Fruit fly (Drosophila melanogaster) whole organism, embryonic: ENCODE data around the gene SerRS.
A peak's percentile ranks its signal among the peaks of the same experiment; 100 is the strongest.

ENCODE experiments used
- Aef1 ChIP-seq: fragments of 200-800 bp; sonication (Bioruptor generic); IDR thresholded peaks from 3 replicates; pipeline ENCODE4 v1.3.6; 2022; ENCODE audit warnings: missing biosample characterization, missing genetic modification characterization
- Atf-2 ChIP-seq: fragments of 200-800 bp; sonication (Bioruptor generic); optimal IDR thresholded peaks from 2 replicates; lab custom pipeline; 2016; ENCODE audit warnings: missing biosample characterization, missing genetic modification characterization
- B-H2 ChIP-seq: fragments of 200-800 bp; sonication (Bioruptor generic); optimal IDR thresholded peaks from 2 replicates; lab custom pipeline; 2018; ENCODE audit warnings: missing biosample characterization, mild to moderate bottlenecking, missing genetic modification characterization
- Bgb ChIP-seq: fragments of 200-800 bp; sonication (Bioruptor generic); IDR thresholded peaks from 2 replicates; pipeline ENCODE4 v1.3.6; 2022; ENCODE audit warnings: missing biosample characterization, missing genetic modification characterization; ENCODE audit not compliant: partially characterized antibody
- CG10431 ChIP-seq: fragments of 200-800 bp; sonication (Bioruptor generic); optimal IDR thresholded peaks from 3 replicates; lab custom pipeline; 2018; ENCODE audit warnings: missing biosample characterization, mild to moderate bottlenecking, missing genetic modification characterization
- CG12236 ChIP-seq: fragments of 200-800 bp; sonication (Bioruptor generic); optimal IDR thresholded peaks from 2 replicates; lab custom pipeline; 2016; ENCODE audit warnings: missing biosample characterization, missing genetic modification characterization
- CG15269 ChIP-seq: fragments of 200-800 bp; sonication (Bioruptor generic); optimal IDR thresholded peaks from 2 replicates; lab custom pipeline; 2018; ENCODE audit warnings: missing biosample characterization, mild to moderate bottlenecking, missing genetic modification characterization, moderate library complexity
- CG15696 ChIP-seq: fragments of 200-800 bp; sonication (Bioruptor generic); optimal IDR thresholded peaks from 2 replicates; lab custom pipeline; 2019; ENCODE audit warnings: missing biosample characterization, mild to moderate bottlenecking, missing genetic modification characterization, moderate library complexity
- CG2129 ChIP-seq: fragments of 200-800 bp; sonication (Bioruptor generic); IDR thresholded peaks from 2 replicates; pipeline ENCODE4 v1.3.6; 2022; ENCODE audit warnings: missing biosample characterization, missing genetic modification characterization; ENCODE audit not compliant: partially characterized antibody
- CG2202 ChIP-seq: fragments of 200-800 bp; sonication (Bioruptor generic); optimal IDR thresholded peaks from 2 replicates; lab custom pipeline; 2018; ENCODE audit warnings: missing biosample characterization, mild to moderate bottlenecking, missing genetic modification characterization
- CG2875 ChIP-seq: fragments of 200-800 bp; sonication (Bioruptor generic); optimal IDR thresholded peaks from 2 replicates; lab custom pipeline; 2017; ENCODE audit warnings: missing biosample characterization, mild to moderate bottlenecking, missing genetic modification characterization, missing genetic modification reagents
- CG30403 ChIP-seq: fragments of 200-800 bp; sonication (Bioruptor generic); optimal IDR thresholded peaks from 3 replicates; lab custom pipeline; 2016; ENCODE audit warnings: missing biosample characterization, missing genetic modification characterization
- CG3065 ChIP-seq: fragments of 200-800 bp; sonication (Bioruptor generic); optimal IDR thresholded peaks from 2 replicates; lab custom pipeline; 2016; ENCODE audit warnings: missing biosample characterization, missing genetic modification characterization
- CG3281 ChIP-seq: fragments of 200-800 bp; sonication (Bioruptor generic); optimal IDR thresholded peaks from 3 replicates; lab custom pipeline; 2017; ENCODE audit warnings: missing biosample characterization, mild to moderate bottlenecking, missing genetic modification characterization
- CG33557 ChIP-seq: fragments of 200-800 bp; sonication (Bioruptor generic); optimal IDR thresholded peaks from 2 replicates; lab custom pipeline; 2019; ENCODE audit warnings: missing biosample characterization, mild to moderate bottlenecking, missing genetic modification characterization, moderate library complexity
- CG4820 ChIP-seq: fragments of 200-800 bp; sonication (Bioruptor generic); optimal IDR thresholded peaks from 3 replicates; lab custom pipeline; 2016; ENCODE audit warnings: missing biosample characterization, missing genetic modification characterization
- CG4854 ChIP-seq: fragments of 200-800 bp; sonication (Bioruptor generic); optimal IDR thresholded peaks from 2 replicates; lab custom pipeline; 2016; ENCODE audit warnings: missing biosample characterization, missing genetic modification characterization, inconsistent platforms
- CG6683 ChIP-seq: fragments of 200-800 bp; sonication (Bioruptor generic); optimal IDR thresholded peaks from 2 replicates; lab custom pipeline; 2017; ENCODE audit warnings: missing biosample characterization, mild to moderate bottlenecking, missing genetic modification characterization, missing genetic modification reagents
- CG6854 ChIP-seq: fragments of 200-800 bp; sonication (Bioruptor generic); optimal IDR thresholded peaks from 3 replicates; lab custom pipeline; 2017; ENCODE audit warnings: missing biosample characterization, mild to moderate bottlenecking, missing genetic modification characterization
- CG8478 ChIP-seq: fragments of >200 bp; optimal IDR thresholded peaks from 2 replicates; lab custom pipeline; 2018
- CG9215 ChIP-seq: fragments of 200-800 bp; sonication (Bioruptor generic); IDR thresholded peaks from 2 replicates; pipeline ENCODE4 v1.3.6; 2022; ENCODE audit warnings: missing biosample characterization, missing genetic modification characterization
- CTCF ChIP-seq: fragments of 200-800 bp; sonication (Bioruptor generic); optimal IDR thresholded peaks from 2 replicates; lab custom pipeline; 2017; ENCODE audit warnings: missing biosample characterization, mild to moderate bottlenecking, missing genetic modification characterization, moderate library complexity
- Chrac-16 ChIP-seq: fragments of 200-800 bp; sonication (Bioruptor generic); optimal IDR thresholded peaks from 3 replicates; lab custom pipeline; 2016; ENCODE audit warnings: missing biosample characterization, missing genetic modification characterization
- Dref ChIP-seq: fragments of 200-800 bp; sonication (Bioruptor generic); IDR thresholded peaks from 2 replicates; pipeline ENCODE4 v1.3.6; 2022; ENCODE audit warnings: missing biosample characterization, missing genetic modification characterization
- Drgx ChIP-seq: fragments of 200-800 bp; sonication (Bioruptor generic); IDR thresholded peaks from 2 replicates; pipeline ENCODE4 v1.3.6; 2022; ENCODE audit warnings: missing biosample characterization, missing genetic modification characterization
- Fer3 ChIP-seq: fragments of 200-800 bp; sonication (Bioruptor generic); optimal IDR thresholded peaks from 2 replicates; lab custom pipeline; 2018; ENCODE audit warnings: missing biosample characterization, mild to moderate bottlenecking, missing genetic modification characterization, moderate library complexity
- Gug ChIP-seq: fragments of 200-800 bp; sonication (Bioruptor generic); IDR thresholded peaks from 4 replicates; pipeline ENCODE4 v1.3.6; 2022; ENCODE audit warnings: missing biosample characterization, missing genetic modification characterization
- HHEX ChIP-seq: fragments of 200-800 bp; sonication (Bioruptor generic); optimal IDR thresholded peaks from 3 replicates; lab custom pipeline; 2017; ENCODE audit warnings: missing biosample characterization, mild to moderate bottlenecking, missing genetic modification characterization, missing genetic modification reagents
- Hey ChIP-seq: fragments of 200-800 bp; sonication (Bioruptor generic); optimal IDR thresholded peaks from 3 replicates; lab custom pipeline; 2018; ENCODE audit warnings: missing biosample characterization, mild to moderate bottlenecking, missing genetic modification characterization
- Lpt ChIP-seq: fragments of >200 bp; optimal IDR thresholded peaks from 2 replicates; lab custom pipeline; 2018; ENCODE audit warnings: missing biosample characterization, missing genetic modification characterization
- MESR4 ChIP-seq: fragments of 200-800 bp; sonication (Bioruptor generic); optimal IDR thresholded peaks from 2 replicates; lab custom pipeline; 2018; ENCODE audit warnings: missing biosample characterization, mild to moderate bottlenecking, missing genetic modification characterization, moderate library complexity
- Myb ChIP-seq: fragments of 200-800 bp; sonication (Bioruptor generic); optimal IDR thresholded peaks from 2 replicates; lab custom pipeline; 2016; ENCODE audit warnings: missing biosample characterization, missing genetic modification characterization
- Side ChIP-seq: fragments of 200-800 bp; sonication (Bioruptor generic); optimal IDR thresholded peaks from 2 replicates; lab custom pipeline; 2016; ENCODE audit warnings: missing biosample characterization, missing genetic modification characterization
- Six4 ChIP-seq: fragments of 200-800 bp; sonication (Bioruptor generic); optimal IDR thresholded peaks from 2 replicates; lab custom pipeline; 2016; ENCODE audit warnings: missing biosample characterization, missing genetic modification characterization
- ab ChIP-seq: fragments of 200-800 bp; sonication (Bioruptor generic); optimal IDR thresholded peaks from 2 replicates; lab custom pipeline; 2016; ENCODE audit warnings: missing biosample characterization, missing genetic modification characterization
- az2 ChIP-seq: fragments of 200-800 bp; sonication (Bioruptor generic); optimal IDR thresholded peaks from 3 replicates; lab custom pipeline; 2016; ENCODE audit warnings: missing biosample characterization, missing genetic modification characterization
- cg ChIP-seq: fragments of 200-800 bp; sonication (Bioruptor generic); optimal IDR thresholded peaks from 3 replicates; lab custom pipeline; 2019; ENCODE audit warnings: missing biosample characterization, mild to moderate bottlenecking, missing genetic modification characterization, moderate library complexity
- danr ChIP-seq: fragments of 200-800 bp; sonication (Bioruptor generic); IDR thresholded peaks from 2 replicates; pipeline ENCODE4 v1.3.6; 2022; ENCODE audit warnings: missing biosample characterization, missing genetic modification characterization
- dpn ChIP-seq, 2 experiments: fragments of 200-800 bp; sonication (Bioruptor generic); optimal IDR thresholded peaks; 3 replicates each; lab custom pipeline; 2016; ENCODE audit warnings: missing biosample characterization in 2 of 2, missing genetic modification characterization in 2 of 2
- emc ChIP-seq: fragments of 200-800 bp; sonication (Bioruptor generic); optimal IDR thresholded peaks from 2 replicates; lab custom pipeline; 2016; ENCODE audit warnings: missing biosample characterization, missing genetic modification characterization
- ems ChIP-seq: fragments of 200-800 bp; sonication (Bioruptor generic); optimal IDR thresholded peaks from 3 replicates; lab custom pipeline; 2016; ENCODE audit warnings: missing biosample characterization, missing genetic modification characterization
- gce ChIP-seq: fragments of 200-800 bp; sonication (Bioruptor generic); IDR thresholded peaks from 3 replicates; pipeline ENCODE4 v1.3.6; 2022; ENCODE audit warnings: missing biosample characterization, missing genetic modification characterization
- gt ChIP-seq: fragments of 200-800 bp; sonication (Bioruptor generic); IDR thresholded peaks from 2 replicates; pipeline ENCODE4 v1.3.6; 2022; ENCODE audit warnings: missing biosample characterization, missing genetic modification characterization
- hbn ChIP-seq: fragments of 200-800 bp; sonication (Bioruptor generic); IDR thresholded peaks from 2 replicates; pipeline ENCODE4 v1.3.6; 2022; ENCODE audit warnings: missing biosample characterization, missing genetic modification characterization; ENCODE audit not compliant: partially characterized antibody
- mld ChIP-seq: fragments of 200-800 bp; sonication (Bioruptor generic); IDR thresholded peaks from 3 replicates; pipeline ENCODE4 v1.3.6; 2022; ENCODE audit warnings: missing biosample characterization, missing genetic modification characterization; ENCODE audit not compliant: partially characterized antibody
- nom ChIP-seq: fragments of 200-800 bp; sonication (Bioruptor generic); optimal IDR thresholded peaks from 2 replicates; lab custom pipeline; 2017; ENCODE audit warnings: missing biosample characterization, missing genetic modification characterization, mild to moderate bottlenecking, moderate library complexity, missing genetic modification reagents
- pzg ChIP-seq: fragments of 200-800 bp; sonication (Bioruptor generic); optimal IDR thresholded peaks from 3 replicates; lab custom pipeline; 2018; ENCODE audit warnings: missing biosample characterization, mild to moderate bottlenecking, missing genetic modification characterization, moderate library complexity
- schlank ChIP-seq: fragments of 200-800 bp; sonication (Bioruptor generic); optimal IDR thresholded peaks from 2 replicates; lab custom pipeline; 2018; ENCODE audit warnings: missing biosample characterization, mild to moderate bottlenecking, missing genetic modification characterization
- slbo ChIP-seq: fragments of 200-800 bp; sonication (Bioruptor generic); IDR thresholded peaks from 2 replicates; pipeline ENCODE4 v1.3.6; 2022; ENCODE audit warnings: missing biosample characterization, missing genetic modification characterization
- tap ChIP-seq: fragments of 200-800 bp; optimal IDR thresholded peaks from 3 replicates; lab custom pipeline; 2019; ENCODE audit warnings: missing biosample characterization, mild to moderate bottlenecking, missing genetic modification characterization, moderate library complexity
- tna ChIP-seq: fragments of 200-800 bp; sonication (Bioruptor generic); IDR thresholded peaks from 2 replicates; pipeline ENCODE4 v1.3.6; 2022; ENCODE audit warnings: missing biosample characterization, missing genetic modification characterization; ENCODE audit not compliant: partially characterized antibody

Gene SerRS

DNA sequence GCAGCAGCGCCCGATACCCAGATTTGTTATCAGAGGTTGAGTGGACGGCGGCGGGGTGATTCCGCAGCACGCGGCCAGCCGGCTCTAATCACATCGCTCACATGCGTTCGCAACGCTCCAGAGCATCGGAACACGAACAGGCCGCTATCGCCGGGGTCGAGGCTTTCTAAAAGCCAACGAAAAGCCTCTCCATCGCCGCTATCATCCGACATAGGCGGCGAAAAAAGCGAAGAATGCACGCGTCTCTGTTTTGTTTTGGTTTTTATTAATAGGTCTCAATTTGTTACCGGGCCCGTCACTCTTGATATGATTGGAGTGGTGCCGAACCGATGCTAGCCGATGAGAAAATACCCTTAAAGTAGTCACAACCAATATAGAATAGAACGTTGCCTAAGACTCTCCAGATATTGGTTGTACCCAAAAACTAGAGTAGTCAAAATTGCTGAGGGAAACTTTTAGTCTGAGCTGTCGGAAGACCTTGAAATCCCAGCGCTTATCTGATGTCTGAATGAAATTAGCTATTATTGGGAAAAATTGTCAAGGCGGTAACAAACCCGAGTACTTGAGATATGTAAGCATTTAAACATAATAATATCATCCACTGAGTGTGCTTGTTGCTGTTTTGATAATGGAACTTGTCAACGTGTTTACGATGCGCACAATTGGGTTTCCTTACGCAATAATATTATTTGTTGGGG, 4.9 kb upstream of the SerRS start, which contains the start of gene CG17261 (continued):
- TF ChIP-seq CG30403 (GFP tag; lab: Kevin White, UChicago) (peak; percentile 35), CTCF (no peak), schlank (peak; percentile 65), CG6683 (GFP tag; lab: Kevin White, UChicago) (peak; percentile 6), Aef1 (GFP tag; lab: Robert Waterston, UW) (no peak), CG10431 (no peak), Drgx (GFP tag; lab: Robert Waterston, UW) (no peak), CG2202 (no peak), CG2875 (no peak), Chrac-16 (GFP tag; lab: Kevin White, UChicago) (peak; percentile 25), ab (no peak), CG9215 (no peak), az2 (GFP tag; lab: Kevin White, UChicago) (peak; percentile 33), gce (GFP tag; lab: Robert Waterston, UW) (no peak), CG15696 (tag; lab: Kevin White, UChicago) (no peak), tap (no peak), MESR4 (no peak), Hey (tag; lab: Kevin White, UChicago) (peak; percentile 89)

dm6 chr2L:3039774-3040173, 2.6 kb upstream of the SerRS start, which contains the start of the genes cnir and CG17221:
Gene cnir, minus strand, starts transcription at chr2L:3039812.
Gene CG17221, plus strand, starts transcription at chr2L:3039976.
- TF ChIP-seq CG2129 (GFP tag; lab: Robert Waterston, UW), result no peak
- peak; percentile 93 for TF ChIP-seq Myb (GFP tag; lab: Kevin White, UChicago)
- peak; percentile 18 for TF ChIP-seq CG33557 (GFP tag; lab: Kevin White, UChicago)
- TF ChIP-seq CG15269, result peak; percentile 72
- TF ChIP-seq gt, result no peak
- TF ChIP-seq ems, result peak; percentile 67
- TF ChIP-seq CG12236 (GFP tag; lab: Kevin White, UChicago), result peak; percentile 55
- peak; percentile 88 for TF ChIP-seq B-H2
- TF ChIP-seq pzg (GFP tag; lab: Kevin White, UChicago), result peak; percentile 72
- TF ChIP-seq dpn (GFP tag; optimal IDR thresholded peaks at IDR 0.05; lab: Kevin White, UChicago), result peak; percentile 70 to 76
- peak; percentile 38; the same call in 1 of the 2 replicates for TF ChIP-seq Bgb (GFP tag; lab: Robert Waterston, UW)
- TF ChIP-seq CG3281 (GFP tag; lab: Kevin White, UChicago), result peak; percentile 68
- TF ChIP-seq nom (GFP tag; lab: Kevin White, UChicago), result peak; percentile 22
- peak; percentile 62; the same call in 1 of the 2 replicates for TF ChIP-seq hbn
- no peak for TF ChIP-seq danr
- TF ChIP-seq cg (GFP tag; lab: Kevin White, UChicago), result no peak
- TF ChIP-seq CG6854 (GFP tag; lab: Kevin White, UChicago), result no peak
- peak; percentile 62 for TF ChIP-seq CG4820 (GFP tag; lab: Kevin White, UChicago)
- peak; percentile 74 for TF ChIP-seq HHEX (GFP tag; lab: Kevin White, UChicago)
- TF ChIP-seq slbo (GFP tag; lab: Robert Waterston, UW), result peak; percentile 67; the same call in 1 of the 2 replicates
- TF ChIP-seq Lpt (GFP tag; lab: Kevin White, UChicago), result no peak
- TF ChIP-seq Dref (GFP tag; lab: Robert Waterston, UW), result peak; percentile 56
- TF ChIP-seq CG4854 (GFP tag; lab: Kevin White, UChicago), result peak; percentile 68
- no peak for TF ChIP-seq mld (GFP tag; lab: Robert Waterston, UW)
- TF ChIP-seq CG8478 (lab: Kevin White, UChicago), result no peak
- peak; percentile 66 for TF ChIP-seq Fer3 (tag; lab: Kevin White, UChicago)
- TF ChIP-seq Side (GFP tag; lab: Kevin White, UChicago), result peak; percentile 77
- no peak for TF ChIP-seq CG3065 (GFP tag; lab: Kevin White, UChicago)
- peak; percentile 51 for TF ChIP-seq Atf-2 (GFP tag; lab: Kevin White, UChicago)
- peak; percentile 8 for TF ChIP-seq emc (GFP tag; lab: Kevin White, UChicago)
- TF ChIP-seq Six4 (GFP tag; lab: Kevin White, UChicago), result peak; percentile 64
- TF ChIP-seq tna (GFP tag; lab: Robert Waterston, UW), result no peak
- no peak for TF ChIP-seq Gug (GFP tag; lab: Robert Waterston, UW)
